Worm (Caenorhabditis elegans): ENCODE measurements around the gene sre-10.

The sre-10 gene

ce11 chrV:7178843-7179242, 46.5 kb downstream of the sre-10 start, which contains the start of gene cpsf-2:
Gene cpsf-2, plus strand, starts transcription at chrV:7179172.
- TF ChIP-seq sea-1 (GFP tag; conservative IDR thresholded peaks at IDR 0.05) (no peak), flt-1 (GFP tag; IDR thresholded peaks at IDR 0.05) (no peak), scrt-1 (GFP tag; IDR thresholded peaks at IDR 0.05) (no peak), ama-1 (optimal IDR thresholded peaks at IDR 0.05) (no peak), aly-1 (tag; optimal IDR thresholded peaks at IDR 0.05) (no peak)

Data from whole organism, early embryonic.